Worm (Caenorhabditis elegans) whole organism, late embryonic: ENCODE results near the gene srd-44.
A peak's percentile ranks its signal among the peaks of the same experiment; 100 is the strongest.

ENCODE experiments used
- ceh-2 ChIP-seq: sonication (generic microtip); optimal IDR thresholded peaks from 2 replicates; lab custom pipeline; 2016; ENCODE audit warnings: missing genotype, missing genetic modification characterization, missing compliant biosample characterization
- che-1 ChIP-seq: sonication (generic microtip); optimal IDR thresholded peaks from 2 replicates; lab custom pipeline; 2016; ENCODE audit warnings: mild to moderate bottlenecking, missing genetic modification characterization, missing compliant biosample characterization
- dve-1 ChIP-seq: sonication (generic microtip); optimal IDR thresholded peaks from 2 replicates; lab custom pipeline; 2017; ENCODE audit warnings: antibody characterized with exemption, mild to moderate bottlenecking, missing genetic modification characterization, missing compliant biosample characterization
- fkh-10 ChIP-seq: fragments of 150-350 bp; optimal IDR thresholded peaks from 2 replicates; lab custom pipeline; 2014; ENCODE audit warnings: missing biosample characterization, missing genetic modification reagents, missing genetic modification characterization
- gmeb-2 ChIP-seq: sonication (generic microtip); optimal IDR thresholded peaks from 2 replicates; lab custom pipeline; 2016; ENCODE audit warnings: missing genetic modification characterization, inconsistent platforms, missing compliant biosample characterization
- hlh-15 ChIP-seq: sonication (generic microtip); optimal IDR thresholded peaks from 2 replicates; lab custom pipeline; 2016; ENCODE audit warnings: missing genetic modification characterization, missing compliant biosample characterization
- nfya-1 ChIP-seq: sonication (generic microtip); optimal IDR thresholded peaks from 2 replicates; lab custom pipeline; 2017; ENCODE audit warnings: missing genetic modification characterization, mild to moderate bottlenecking, missing compliant biosample characterization, antibody characterized with exemption, moderate library complexity
- ttx-3 ChIP-seq: sonication (generic microtip); optimal IDR thresholded peaks from 2 replicates; lab custom pipeline; 2016; ENCODE audit warnings: missing genetic modification reagents, missing genetic modification characterization, missing compliant biosample characterization
- zip-5 ChIP-seq: sonication (generic microtip); optimal IDR thresholded peaks from 2 replicates; lab custom pipeline; 2016; ENCODE audit warnings: missing genetic modification characterization, missing compliant biosample characterization

- TF ChIP-seq che-1 (tag; lab: Kevin White, UChicago) (peak; percentile 30), ttx-3 (tag; lab: Kevin White, UChicago) (no peak), nfya-1 (no peak), ceh-2 (tag; lab: Kevin White, UChicago) (no peak), gmeb-2 (tag; lab: Kevin White, UChicago) (no peak), fkh-10 (no peak), zip-5 (tag; lab: Kevin White, UChicago) (no peak), hlh-15 (tag; lab: Kevin White, UChicago) (no peak), dve-1 (no peak)
Measured at ce11 chrX:12347822-12348221, 9.6 kb downstream of the srd-44 start.
